Worm (Caenorhabditis elegans) whole organism, L4 larva: ENCODE results near the gene fbxa-39.

Experiments
- D1046.2 ChIP-seq: fragments of 200-800 bp; sonication (Bioruptor generic); IDR thresholded peaks from 2 replicates; pipeline ENCODE4 v1.3.6; 2022; ENCODE audit warnings: missing genetic modification characterization, missing compliant biosample characterization
- R02D3.7 ChIP-seq: fragments of 150-350 bp; sonication (generic microtip); optimal IDR thresholded peaks from 3 replicates; lab custom pipeline; 2014; ENCODE audit warnings: missing biosample characterization, missing genetic modification characterization
- T26A8.4 ChIP-seq: fragments of 200-800 bp; sonication (Bioruptor generic); IDR thresholded peaks from 2 replicates; pipeline ENCODE4 v1.3.6; 2022; ENCODE audit warnings: missing genetic modification characterization, missing compliant biosample characterization
- egl-27 ChIP-seq: sonication (generic microtip); optimal IDR thresholded peaks from 3 replicates; lab custom pipeline; 2017; ENCODE audit warnings: missing biosample characterization, missing genetic modification reagents, missing genetic modification characterization
- lin-38 ChIP-seq: fragments of 200-800 bp; sonication (Bioruptor generic); IDR thresholded peaks from 2 replicates; pipeline ENCODE4 v1.3.6; 2022; ENCODE audit warnings: missing genetic modification reagents, missing genetic modification characterization, missing compliant biosample characterization
- mdt-29 ChIP-seq: fragments of 200-800 bp; sonication (Bioruptor generic); IDR thresholded peaks from 2 replicates; pipeline ENCODE4 v1.3.6; 2022; ENCODE audit warnings: missing genetic modification reagents, missing genetic modification characterization, missing compliant biosample characterization
- nhr-28 ChIP-seq: fragments of 150-350 bp; optimal IDR thresholded peaks from 2 replicates; lab custom pipeline; 2014; ENCODE audit warnings: missing biosample characterization, missing genetic modification characterization
- nhr-48 ChIP-seq: sonication (generic microtip); optimal IDR thresholded peaks from 2 replicates; lab custom pipeline; 2016; ENCODE audit warnings: mild to moderate bottlenecking, missing genetic modification characterization, missing compliant biosample characterization
- nhr-76 ChIP-seq: fragments of 150-350 bp; optimal IDR thresholded peaks from 2 replicates; lab custom pipeline; 2014; ENCODE audit warnings: missing biosample characterization, missing genetic modification characterization
- pqm-1 ChIP-seq: sonication (generic microtip); optimal IDR thresholded peaks from 2 replicates; lab custom pipeline; 2017; ENCODE audit warnings: missing biosample characterization, missing genetic modification characterization
- skn-1 ChIP-seq: fragments of 150-350 bp; optimal IDR thresholded peaks from 2 replicates; lab custom pipeline; 2014; ENCODE audit warnings: missing biosample characterization, missing genetic modification characterization
- unc-130 ChIP-seq: sonication (generic microtip); optimal IDR thresholded peaks from 2 replicates; lab custom pipeline; 2016; ENCODE audit warnings: missing genetic modification reagents, missing genetic modification characterization, missing compliant biosample characterization
- unc-62 ChIP-seq, 3 experiments: fragments of 150-350 bp in 1 of 3; sonication (generic microtip); optimal IDR thresholded peaks in 2 of 3; peaks in 1 of 3; 1 replicate in 1 of 3; 2 replicates in 2 of 3; lab custom pipeline; 2014 to 2017; ENCODE audit warnings: missing biosample characterization in 3 of 3, missing genetic modification characterization in 3 of 3, missing genetic modification reagents in 3 of 3, missing genotype in 1 of 3

DNA sequence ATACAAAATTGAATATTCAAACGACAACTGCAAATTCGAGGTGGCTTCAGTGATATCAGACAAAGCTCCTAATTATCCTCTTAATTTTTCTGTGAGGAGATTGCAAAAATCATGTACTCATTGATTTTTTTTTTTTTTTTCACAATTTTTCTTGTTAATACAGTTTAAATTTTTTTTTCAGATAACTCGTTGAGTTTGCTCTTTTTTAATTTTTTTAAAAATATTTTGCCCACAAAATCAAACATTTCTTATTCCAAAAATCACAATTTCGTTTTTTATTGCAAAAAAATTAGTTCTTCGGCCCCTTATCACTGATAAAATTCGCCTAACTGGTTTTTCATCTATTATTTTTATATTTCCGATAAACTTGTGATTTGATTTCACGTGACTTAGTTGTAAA is 4.0 kb downstream of the fbxa-39 start, which contains the start of gene Y54F10BM.21:
- TF ChIP-seq nhr-48 (tag; lab: Kevin White, UChicago), result no peak
- TF ChIP-seq skn-1 (tag; lab: Kevin White, UChicago), result no peak
- TF ChIP-seq R02D3.7 (tag; lab: Kevin White, UChicago), result no peak
- no peak for TF ChIP-seq egl-27
- no peak for TF ChIP-seq unc-130 (GFP tag; lab: Kevin White, UChicago)
- TF ChIP-seq nhr-28 (tag; lab: Kevin White, UChicago), result no peak
- no peak for TF ChIP-seq lin-38 (GFP tag; lab: Robert Waterston, UW)
- TF ChIP-seq pqm-1 (tag; lab: Kevin White, UChicago), result no peak
- TF ChIP-seq D1046.2, result no peak
- no peak for TF ChIP-seq mdt-29 (GFP tag; lab: Robert Waterston, UW)
- no peak for TF ChIP-seq nhr-76
- TF ChIP-seq T26A8.4 (GFP tag; lab: Robert Waterston, UW), result no peak
- TF ChIP-seq unc-62 (GFP tag; optimal IDR thresholded peaks at IDR 0.05 in 1 of 2; lab: Kevin White, UChicago), result no peak
- no peak for TF ChIP-seq unc-62 (tag; optimal IDR thresholded peaks at IDR 0.05; lab: Kevin White, UChicago)
